Fruit fly (Drosophila melanogaster): ENCODE measurements around the gene ana1.

DNA sequence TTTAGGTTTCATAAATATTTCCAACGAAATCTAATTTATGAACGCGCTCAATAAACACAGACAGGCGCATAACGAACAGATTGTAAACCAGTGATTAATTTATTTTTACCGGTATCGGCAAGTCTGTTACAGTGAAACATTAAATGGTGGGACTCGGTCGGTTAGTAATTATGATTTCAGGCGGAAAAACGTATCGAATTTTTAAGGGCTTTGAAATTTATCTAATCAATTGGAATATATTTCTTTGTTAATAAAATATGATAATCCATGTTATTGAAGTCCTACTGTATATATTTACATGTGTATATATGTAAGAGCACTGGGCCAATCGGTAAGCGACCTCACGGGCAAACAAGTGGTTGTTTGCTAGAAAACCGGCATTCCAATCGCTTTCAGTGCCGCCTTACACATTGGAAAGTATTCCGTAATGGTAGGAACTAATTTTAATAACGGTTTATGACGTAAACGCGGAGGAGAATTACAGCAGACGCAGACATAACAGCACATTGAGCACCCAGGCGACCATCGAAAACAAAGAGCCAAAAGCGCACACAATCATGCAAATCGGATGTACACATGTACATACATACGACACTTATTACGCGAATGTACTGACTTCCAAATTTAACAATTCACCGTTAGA lies 12.8 kb downstream of the ana1 start:
- no peak for TF ChIP-seq CTCF (optimal IDR thresholded peaks at IDR 0.05)
- TF ChIP-seq CG8478 (optimal IDR thresholded peaks at IDR 0.05), result no peak
